Worm (Caenorhabditis elegans): Measurements from ENCODE around the gene clec-174.
A peak's percentile ranks its signal among the peaks of the same experiment; 100 is the strongest.
"Not testable (repeated sequence)": the region's sequence is repeated elsewhere in the genome, so short reads cannot be mapped to it uniquely, and the experiment has no call there.

Gene clec-174

DNA sequence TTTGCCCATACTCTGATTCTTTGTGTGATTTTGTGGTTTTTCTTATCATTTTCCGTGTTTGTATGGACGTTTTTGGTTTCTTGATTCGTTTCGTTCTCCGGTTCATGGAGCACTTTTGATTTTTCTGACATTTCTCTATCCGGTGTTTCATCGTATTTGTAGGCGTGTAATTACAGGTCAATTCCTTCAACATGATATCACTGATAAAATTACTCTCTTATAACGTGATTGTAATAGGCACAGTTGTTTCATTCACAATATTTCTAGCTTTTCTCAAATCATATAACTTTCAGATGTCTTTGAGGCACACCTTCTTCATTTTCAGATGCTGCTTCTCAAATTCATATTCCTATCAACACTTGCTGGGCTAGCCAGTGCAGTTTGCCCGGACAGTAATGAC, 9.1 kb downstream of the clec-174 start, which contains the start of gene clec-70:
TSS of gene clec-70 (plus strand) at position 301 of the 400 bp plus-strand sequence.
- not testable (repeated sequence) for TF ChIP-seq snu-23 (GFP tag; optimal IDR thresholded peaks at IDR 0.05); unc-86 (tag; optimal IDR thresholded peaks at IDR 0.05); nhr-47 (tag; optimal IDR thresholded peaks at IDR 0.05)

DNA sequence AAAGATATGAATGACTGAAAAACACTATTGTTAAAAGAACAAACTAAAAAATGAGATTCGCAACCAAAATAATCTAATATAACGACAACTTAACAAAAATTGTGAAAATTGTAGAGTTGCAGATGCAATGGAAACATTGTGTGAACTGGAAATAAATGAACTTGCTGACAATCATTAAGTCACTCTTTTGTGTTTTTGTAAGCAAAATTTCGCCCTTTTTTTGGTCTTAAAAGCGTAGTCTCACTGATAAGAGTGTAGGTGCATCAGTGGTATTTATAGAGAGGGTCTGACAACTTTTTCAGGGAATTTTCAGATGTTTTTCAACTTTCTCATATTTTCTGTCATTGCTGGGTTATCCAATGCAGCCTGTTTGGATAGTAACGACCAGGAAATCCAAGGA, 15.4 kb downstream of the clec-174 start, which contains the start of gene clec-68:
TSS of gene clec-68 (plus strand) at position 301 of the 400 bp plus-strand sequence.
- TF ChIP-seq F16B12.6 (tag; optimal IDR thresholded peaks at IDR 0.05) (no peak), nhr-71 (tag; optimal IDR thresholded peaks at IDR 0.05) (no peak), mab-9 (GFP tag; IDR thresholded peaks at IDR 0.05) (no peak), rnt-1 (tag; optimal IDR thresholded peaks at IDR 0.05) (no peak), dsc-1 (tag; optimal IDR thresholded peaks at IDR 0.05) (no peak), unc-130 (tag; optimal IDR thresholded peaks at IDR 0.05) (no peak), aly-2 (tag; optimal IDR thresholded peaks at IDR 0.05) (no peak)

DNA sequence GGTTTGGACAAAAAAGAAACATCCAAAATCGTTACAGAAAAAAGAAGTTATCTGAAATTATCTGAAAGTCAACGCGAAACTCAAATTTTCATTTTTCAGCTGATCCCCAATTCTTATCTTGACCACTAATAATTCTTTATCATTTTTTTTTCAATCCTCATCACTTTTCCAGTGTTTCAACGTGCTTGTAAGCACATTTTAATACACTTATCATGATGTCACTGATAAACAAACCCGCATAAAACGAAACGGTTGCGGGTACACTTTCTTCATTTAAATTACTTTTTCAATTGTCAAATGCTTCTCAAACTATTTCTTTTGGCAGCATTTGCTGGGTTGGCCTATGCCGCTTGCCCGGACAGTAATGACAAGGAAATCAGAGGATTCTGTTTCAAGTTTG, 19.6 kb downstream of the clec-174 start, which contains the start of gene clec-67:
TSS of gene clec-67 (plus strand) at position 268 of the 400 bp plus-strand sequence.
- TF ChIP-seq nhr-84 (tag; optimal IDR thresholded peaks at IDR 0.05) (no peak), pqm-1 (tag; optimal IDR thresholded peaks at IDR 0.05) (peak; percentile 21), mep-1 (tag; optimal IDR thresholded peaks at IDR 0.05) (no peak), elt-2 (tag; optimal IDR thresholded peaks at IDR 0.05) (peak; percentile 94)

DNA sequence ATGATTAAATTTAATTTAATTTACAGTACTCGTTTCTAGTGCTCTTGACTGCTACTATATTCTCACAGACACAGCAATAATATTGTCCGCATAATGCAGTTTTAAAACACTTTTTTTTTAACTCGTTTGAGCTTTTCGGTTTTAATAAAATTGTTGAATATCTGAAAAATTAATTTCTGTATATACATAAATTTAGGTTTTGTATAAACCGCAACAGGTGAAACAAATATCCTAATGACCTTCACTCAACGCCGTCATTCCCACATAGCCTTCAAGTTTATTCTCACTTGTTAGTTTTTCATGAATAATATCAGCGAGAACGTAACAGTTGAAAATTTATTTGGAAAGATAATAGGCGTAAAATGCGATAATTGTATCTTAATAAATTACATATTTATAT, 22.0 kb downstream of the clec-174 start, which contains the start of gene srz-19:
TSS of gene srz-19 (plus strand) at position 301 of the 400 bp plus-strand sequence.
- TF ChIP-seq nhr-85 (tag) (no peak), sup-37 (GFP tag; optimal IDR thresholded peaks at IDR 0.05) (no peak), lin-39 (tag; optimal IDR thresholded peaks at IDR 0.05) (no peak), lsy-2 (tag; optimal IDR thresholded peaks at IDR 0.05) (no peak), aha-1 (tag; optimal IDR thresholded peaks at IDR 0.05) (no peak), vab-15 (tag; optimal IDR thresholded peaks at IDR 0.05) (no peak), nhr-28 (tag; optimal IDR thresholded peaks at IDR 0.05) (no peak), F16B12.6 (tag; optimal IDR thresholded peaks at IDR 0.05) (no peak), fkh-8 (tag; optimal IDR thresholded peaks at IDR 0.05) (no peak), unc-30 (tag; optimal IDR thresholded peaks at IDR 0.05) (no peak), elt-2 (tag; optimal IDR thresholded peaks at IDR 0.05) (no peak), blmp-1 (tag; optimal IDR thresholded peaks at IDR 0.05) (no peak), ama-1 (optimal IDR thresholded peaks at IDR 0.05) (no peak), Y116A8C.19 (tag; optimal IDR thresholded peaks at IDR 0.05; ENCODE audit: borderline replicate concordance) (no peak), ztf-11 (tag; optimal IDR thresholded peaks at IDR 0.05) (no peak)

DNA sequence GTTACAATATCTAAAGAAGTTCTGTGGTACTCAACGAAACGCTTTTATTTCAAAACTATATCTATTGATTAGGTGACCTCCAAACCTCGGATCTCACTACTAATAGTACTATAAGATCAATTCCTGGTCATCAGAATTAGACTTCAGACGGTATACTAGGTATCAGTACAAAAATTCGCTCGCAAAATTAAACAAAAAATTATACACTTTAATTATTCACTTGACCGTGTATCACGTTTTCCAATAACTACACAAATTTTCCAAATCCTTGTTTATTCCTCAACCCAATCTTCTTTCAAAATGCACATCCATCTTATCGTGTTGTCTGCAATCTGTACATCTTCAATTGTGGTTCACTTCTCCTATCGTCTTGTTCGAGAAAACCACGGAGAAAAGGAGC, 23.3 kb downstream of the clec-174 start, which contains the start of gene F56D6.23:
TSS of gene F56D6.23 (plus strand) at position 301 of the 400 bp plus-strand sequence.
- TF ChIP-seq elt-2 (tag; optimal IDR thresholded peaks at IDR 0.05) (no peak), ztf-4 (tag; optimal IDR thresholded peaks at IDR 0.05) (no peak)

DNA sequence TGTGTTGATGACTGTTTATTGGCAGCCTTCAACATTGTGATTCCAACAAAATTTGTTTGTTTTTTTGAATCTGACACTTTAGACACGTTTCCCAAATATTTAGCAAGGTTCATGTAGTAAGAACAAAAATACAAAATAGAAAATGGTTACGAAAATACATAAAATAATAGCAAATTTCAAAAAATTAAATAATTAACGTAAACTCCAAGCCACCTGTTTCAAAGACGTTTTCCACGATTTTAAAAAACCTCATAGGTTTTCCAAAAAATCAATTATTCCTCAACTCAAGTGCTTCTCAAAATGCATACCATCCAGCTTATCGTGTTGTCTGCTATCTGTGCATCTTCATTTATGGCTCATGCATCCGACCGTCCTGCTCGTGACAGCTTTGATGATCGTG, 24.1 kb downstream of the clec-174 start, which contains the start of gene F56D6.14:
TSS of gene F56D6.14 (plus strand) at position 301 of the 400 bp plus-strand sequence.
- no peak for TF ChIP-seq dsc-1 (tag; optimal IDR thresholded peaks at IDR 0.05)
- TF ChIP-seq tlp-1 (tag; optimal IDR thresholded peaks at IDR 0.05), result no peak
- TF ChIP-seq rnt-1 (tag; optimal IDR thresholded peaks at IDR 0.05), result no peak
- no peak for TF ChIP-seq C04F5.9 (tag; optimal IDR thresholded peaks at IDR 0.05)
- TF ChIP-seq mdl-1 (tag; optimal IDR thresholded peaks at IDR 0.05), result no peak
- TF ChIP-seq nhr-20 (tag; optimal IDR thresholded peaks at IDR 0.05), result no peak
- no peak for TF ChIP-seq lir-3 (tag; optimal IDR thresholded peaks at IDR 0.05; ENCODE audit: poor library complexity)
- no peak for TF ChIP-seq pag-3 (tag; optimal IDR thresholded peaks at IDR 0.05; ENCODE audit: borderline replicate concordance, insufficient read depth)

Measured in whole organism, L1 larva.